Worm (Caenorhabditis elegans) whole organism, L4/young adult: ENCODE data around the gene Y34B4A.10.

Experiments used
- dao-5 ChIP-seq: sonication (generic microtip); optimal IDR thresholded peaks from 2 replicates; lab custom pipeline; 2016; ENCODE audit warnings: missing genotype, missing genetic modification characterization, moderate library complexity, missing compliant biosample characterization
- him-1 ChIP-seq: sonication (generic microtip); optimal IDR thresholded peaks from 2 replicates; lab custom pipeline; 2016; ENCODE audit warnings: missing genotype, missing genetic modification reagents, missing genetic modification characterization, missing compliant biosample characterization

- TF ChIP-seq dao-5, result no peak
- TF ChIP-seq him-1 (tag; lab: Kevin White, UChicago), result no peak
These were observed 33.8 kb downstream of the Y34B4A.10 start, which contains the start of gene vps-41 for ce11 chrX:5283531-5283930.
